Worm (Caenorhabditis elegans) whole organism, L3 larva: ENCODE results near the gene C36A4.4.

Experiments
- R02D3.7 ChIP-seq: fragments of 150-350 bp; optimal IDR thresholded peaks from 2 replicates; lab custom pipeline; 2014; ENCODE audit warnings: missing biosample characterization, missing genetic modification characterization
- ceh-82 ChIP-seq: fragments of 150-350 bp; optimal IDR thresholded peaks from 2 replicates; lab custom pipeline; 2014; ENCODE audit warnings: missing biosample characterization, missing genetic modification characterization
- egl-5 ChIP-seq: fragments of 150-350 bp; optimal IDR thresholded peaks from 2 replicates; lab custom pipeline; 2017; ENCODE audit warnings: missing biosample characterization, missing genetic modification reagents, missing genetic modification characterization, inconsistent platforms
- elt-2 ChIP-seq: sonication (generic microtip); optimal IDR thresholded peaks from 2 replicates; lab custom pipeline; 2016; ENCODE audit warnings: missing genetic modification reagents, mild to moderate bottlenecking, missing genetic modification characterization, missing compliant biosample characterization
- fkh-10 ChIP-seq: sonication (generic microtip); optimal IDR thresholded peaks from 2 replicates; lab custom pipeline; 2017; ENCODE audit warnings: missing biosample characterization, missing genetic modification reagents, missing genetic modification characterization
- lin-39 ChIP-seq: fragments of 150-350 bp; optimal IDR thresholded peaks from 2 replicates; lab custom pipeline; 2018; ENCODE audit warnings: missing biosample characterization, missing genetic modification reagents, missing genetic modification characterization
- mdl-1 ChIP-seq: fragments of 150-350 bp; optimal IDR thresholded peaks from 2 replicates; lab custom pipeline; 2014; ENCODE audit warnings: missing biosample characterization, missing genetic modification characterization
- nhr-11 ChIP-seq: fragments of 150-350 bp; optimal IDR thresholded peaks from 2 replicates; lab custom pipeline; 2014; ENCODE audit warnings: missing biosample characterization, missing genetic modification characterization
- nhr-12 ChIP-seq: fragments of 150-350 bp; optimal IDR thresholded peaks from 2 replicates; lab custom pipeline; 2014; ENCODE audit warnings: missing biosample characterization, missing genetic modification characterization
- nhr-76 ChIP-seq: fragments of 150-350 bp; sonication (generic microtip); optimal IDR thresholded peaks from 5 replicates; lab custom pipeline; 2014; ENCODE audit warnings: missing biosample characterization, missing genetic modification characterization
- skn-1 ChIP-seq: fragments of 150-350 bp; optimal IDR thresholded peaks from 2 replicates; lab custom pipeline; 2014; ENCODE audit warnings: missing biosample characterization, missing genetic modification characterization
- snpc-4 ChIP-seq: fragments of 150-350 bp; optimal IDR thresholded peaks from 2 replicates; lab custom pipeline; 2014; ENCODE audit warnings: missing biosample characterization, missing genetic modification characterization

ce11 chrIII:3871763-3872486, 28.5 kb upstream of the C36A4.4 start:
- TF ChIP-seq elt-2 (tag; lab: Kevin White, UChicago) (peak; percentile 34), fkh-10 (GFP tag; lab: Kevin White, UChicago) (no peak), egl-5 (tag; lab: Kevin White, UChicago) (no peak), ceh-82 (tag; lab: Kevin White, UChicago) (no peak), snpc-4 (tag; lab: Kevin White, UChicago) (no peak), skn-1 (no peak), nhr-76 (tag; lab: Kevin White, UChicago) (no peak), R02D3.7 (no peak), mdl-1 (no peak), nhr-12 (tag; lab: Kevin White, UChicago) (no peak), nhr-11 (tag; lab: Kevin White, UChicago) (no peak), lin-39 (tag; lab: Kevin White, UChicago) (no peak)
